Worm (Caenorhabditis elegans): ENCODE results near the gene cutl-5.

The cutl-5 gene

DNA sequence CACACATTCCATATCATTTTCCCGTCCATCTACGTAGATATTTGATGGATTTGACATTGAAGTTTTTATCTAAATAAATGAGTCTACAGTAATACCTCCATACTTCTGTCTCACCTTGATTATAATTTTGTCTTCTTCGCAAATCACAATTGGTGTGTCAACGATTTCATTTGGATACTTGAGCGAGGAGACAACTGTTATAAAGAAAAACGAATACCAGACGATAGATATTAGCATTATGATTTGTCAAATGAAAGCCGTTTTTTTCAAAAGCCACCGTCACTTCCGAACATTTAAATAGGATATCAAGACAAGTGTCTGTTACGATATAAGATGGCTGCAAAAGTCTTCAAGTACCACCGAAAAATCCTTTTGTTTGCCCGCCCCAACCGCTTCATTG, at the start of gene cutl-5:
TSS of gene cutl-5 (minus strand) at position 269 of the 400 bp plus-strand sequence.
- no peak for TF ChIP-seq tab-1 (GFP tag; IDR thresholded peaks at IDR 0.05)
- TF ChIP-seq ztf-23 (GFP tag; IDR thresholded peaks at IDR 0.05), result no peak
- no peak for TF ChIP-seq ztf-29 (GFP tag; IDR thresholded peaks at IDR 0.05)
- no peak for TF ChIP-seq ref-1 (GFP tag; conservative IDR thresholded peaks at IDR 0.05)
- TF ChIP-seq klf-2 (GFP tag; conservative IDR thresholded peaks at IDR 0.05), result no peak
- no peak for TF ChIP-seq med-1 (GFP tag; optimal IDR thresholded peaks at IDR 0.05; ENCODE audit: insufficient read depth)
- TF ChIP-seq flt-1 (GFP tag; IDR thresholded peaks at IDR 0.05), result no peak
- TF ChIP-seq T22C8.4 (GFP tag; IDR thresholded peaks at IDR 0.05), result no peak
- no peak for TF ChIP-seq cog-1 (tag; optimal IDR thresholded peaks at IDR 0.05)

DNA sequence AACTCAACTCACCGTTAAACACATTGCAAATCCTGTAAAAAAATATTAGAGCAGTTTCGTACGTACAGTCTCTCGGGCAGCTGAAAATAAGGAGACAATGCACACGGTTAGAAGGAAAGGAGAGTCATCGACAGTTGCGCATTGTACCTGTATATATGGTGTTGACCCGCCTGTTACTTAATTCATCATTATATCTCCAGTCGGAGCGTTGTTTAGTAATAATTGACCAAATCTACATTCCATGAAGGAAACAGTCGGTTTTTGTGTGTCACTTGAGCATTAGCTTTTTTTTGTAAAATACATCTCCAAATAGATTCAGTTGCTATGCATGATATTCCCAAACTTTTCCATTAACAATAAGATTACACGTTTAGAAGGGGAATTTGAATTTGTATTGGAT, 45.8 kb upstream of the cutl-5 start, which contains the start of gene C27H5.12:
TSS of gene C27H5.12 (minus strand) at position 101 of the 400 bp plus-strand sequence.
- no peak for TF ChIP-seq med-1 (GFP tag; optimal IDR thresholded peaks at IDR 0.05; ENCODE audit: insufficient read depth)
- no peak for TF ChIP-seq ztf-23 (GFP tag; IDR thresholded peaks at IDR 0.05)
- TF ChIP-seq T22C8.4 (GFP tag; IDR thresholded peaks at IDR 0.05), result no peak
- TF ChIP-seq flt-1 (GFP tag; IDR thresholded peaks at IDR 0.05), result no peak
- no peak for TF ChIP-seq cog-1 (tag; optimal IDR thresholded peaks at IDR 0.05)
- no peak for TF ChIP-seq ztf-29 (GFP tag; IDR thresholded peaks at IDR 0.05)
- no peak for TF ChIP-seq klf-2 (GFP tag; conservative IDR thresholded peaks at IDR 0.05)
- TF ChIP-seq ref-1 (GFP tag; conservative IDR thresholded peaks at IDR 0.05), result no peak
- no peak for TF ChIP-seq tab-1 (GFP tag; IDR thresholded peaks at IDR 0.05)

DNA sequence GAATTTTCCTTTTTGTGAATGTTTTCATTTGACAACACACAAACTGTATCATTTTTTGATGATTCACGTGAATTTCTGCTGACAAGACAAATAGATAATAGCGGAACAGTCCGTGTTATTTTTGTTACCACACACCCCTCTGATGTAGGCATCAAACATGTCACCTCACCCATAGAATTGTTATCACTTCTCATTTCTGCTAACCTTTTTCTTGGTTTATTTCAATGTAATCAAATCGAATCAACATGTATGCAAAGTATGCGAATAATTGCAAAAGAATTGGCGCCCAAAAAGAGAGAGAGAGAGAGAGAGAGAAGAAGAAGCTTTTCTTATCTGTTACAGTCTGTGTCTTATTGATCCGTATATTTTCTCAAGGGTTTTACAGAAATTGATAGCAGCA, 41.7 kb upstream of the cutl-5 start:
- TF ChIP-seq cog-1 (tag; optimal IDR thresholded peaks at IDR 0.05) (no peak), ztf-29 (GFP tag; IDR thresholded peaks at IDR 0.05) (no peak), klf-2 (GFP tag; conservative IDR thresholded peaks at IDR 0.05) (no peak), med-1 (GFP tag; optimal IDR thresholded peaks at IDR 0.05; ENCODE audit: insufficient read depth) (no peak), T22C8.4 (GFP tag; IDR thresholded peaks at IDR 0.05) (no peak), ref-1 (GFP tag; conservative IDR thresholded peaks at IDR 0.05) (no peak), tab-1 (GFP tag; IDR thresholded peaks at IDR 0.05) (no peak), ztf-23 (GFP tag; IDR thresholded peaks at IDR 0.05) (no peak), flt-1 (GFP tag; IDR thresholded peaks at IDR 0.05) (no peak)

DNA sequence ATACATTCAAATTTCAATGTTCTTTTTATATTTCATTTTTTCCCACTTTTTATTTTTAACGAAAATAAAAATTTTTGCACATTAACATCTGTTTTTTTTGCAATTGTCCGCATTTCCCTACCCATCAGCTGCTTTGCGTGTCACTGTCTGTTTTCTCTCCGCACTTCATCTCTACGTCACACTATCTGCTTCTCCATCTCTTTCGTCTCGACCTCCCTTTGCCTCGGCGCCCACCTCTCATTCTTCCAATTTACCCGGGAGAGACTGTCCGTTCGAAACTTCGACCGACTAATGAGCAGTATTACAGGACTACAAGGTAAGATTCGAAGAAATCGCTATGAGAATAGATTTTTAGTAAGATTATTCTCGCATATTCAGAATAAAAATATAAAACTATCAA, 39.7 kb upstream of the cutl-5 start, which contains the start of gene C27H5.2:
TSS of gene C27H5.2 (plus strand) at position 190 of the 400 bp plus-strand sequence.
- TF ChIP-seq ref-1 (GFP tag; conservative IDR thresholded peaks at IDR 0.05) (no peak), flt-1 (GFP tag; IDR thresholded peaks at IDR 0.05) (no peak), ztf-29 (GFP tag; IDR thresholded peaks at IDR 0.05) (no peak), klf-2 (GFP tag; conservative IDR thresholded peaks at IDR 0.05) (no peak), tab-1 (GFP tag; IDR thresholded peaks at IDR 0.05) (no peak), T22C8.4 (GFP tag; IDR thresholded peaks at IDR 0.05) (no peak), med-1 (GFP tag; optimal IDR thresholded peaks at IDR 0.05; ENCODE audit: insufficient read depth) (no peak), ztf-23 (GFP tag; IDR thresholded peaks at IDR 0.05) (no peak), cog-1 (tag; optimal IDR thresholded peaks at IDR 0.05) (no peak)

DNA sequence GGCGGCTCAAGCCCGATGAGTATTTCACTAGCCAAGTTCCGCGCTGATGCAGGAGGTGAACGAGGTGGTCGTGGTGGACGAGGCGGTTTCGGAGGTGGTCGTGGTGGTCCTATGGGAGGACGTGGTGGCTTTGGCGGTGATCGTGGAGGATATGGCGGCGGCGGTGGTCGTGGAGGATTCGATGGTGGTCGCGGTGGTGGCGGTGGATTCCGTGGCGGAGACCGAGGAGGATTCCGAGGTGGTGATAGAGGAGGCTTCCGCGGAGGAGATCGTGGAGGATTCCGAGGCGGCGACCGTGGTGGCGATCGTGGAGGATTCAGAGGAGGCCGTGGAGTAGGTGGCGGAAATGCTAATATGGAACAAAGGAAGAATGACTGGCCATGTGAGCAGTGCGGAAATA, 39.0 kb upstream of the cutl-5 start:
- TF ChIP-seq ztf-23 (GFP tag; IDR thresholded peaks at IDR 0.05), result no peak
- no peak for TF ChIP-seq ztf-29 (GFP tag; IDR thresholded peaks at IDR 0.05)
- no peak for TF ChIP-seq ref-1 (GFP tag; conservative IDR thresholded peaks at IDR 0.05)
- TF ChIP-seq T22C8.4 (GFP tag; IDR thresholded peaks at IDR 0.05), result no peak
- TF ChIP-seq cog-1 (tag; optimal IDR thresholded peaks at IDR 0.05), result no peak
- TF ChIP-seq med-1 (GFP tag; optimal IDR thresholded peaks at IDR 0.05; ENCODE audit: insufficient read depth), result no peak
- no peak for TF ChIP-seq klf-2 (GFP tag; conservative IDR thresholded peaks at IDR 0.05)
- no peak for TF ChIP-seq flt-1 (GFP tag; IDR thresholded peaks at IDR 0.05)
- TF ChIP-seq tab-1 (GFP tag; IDR thresholded peaks at IDR 0.05), result no peak

DNA sequence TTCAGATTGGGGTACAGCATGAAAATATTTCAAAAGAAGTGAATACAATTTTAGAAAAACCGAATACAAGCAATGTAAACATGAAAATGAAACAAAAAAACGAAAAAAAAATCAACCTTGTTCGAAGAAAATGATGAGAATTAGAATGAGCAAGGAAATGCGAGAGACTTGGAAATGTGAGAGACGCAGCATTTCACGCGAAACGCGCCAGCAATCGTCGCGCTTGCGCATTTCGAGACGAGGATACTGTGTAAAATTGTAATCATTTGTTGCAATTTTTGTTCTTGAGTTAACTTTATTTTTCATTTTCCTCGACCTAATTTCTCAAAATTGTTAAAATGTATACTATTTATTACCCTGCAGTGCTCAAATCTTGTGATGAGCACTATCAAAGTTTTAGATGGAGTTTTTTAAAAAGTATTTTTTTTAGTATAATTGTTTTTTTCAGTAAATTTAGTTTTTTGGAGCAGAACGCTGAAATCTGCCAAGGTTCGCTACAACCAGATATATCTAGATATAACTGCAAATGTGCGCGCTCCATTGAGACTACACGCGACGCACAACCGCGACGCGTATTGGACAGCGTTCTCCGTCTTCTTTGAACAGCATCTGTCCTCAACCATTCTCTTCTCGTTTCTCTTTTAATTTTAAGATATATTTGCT, 36.4 kb upstream of the cutl-5 start, which contains the start of gene fust-1:
TSS of gene fust-1 (plus strand) at position 613 of the 663 bp plus-strand sequence.
- TF ChIP-seq ztf-23 (GFP tag; IDR thresholded peaks at IDR 0.05) (peak; percentile 87), ztf-29 (GFP tag; IDR thresholded peaks at IDR 0.05) (no peak), med-1 (GFP tag; optimal IDR thresholded peaks at IDR 0.05; ENCODE audit: insufficient read depth) (peak; percentile 56), ref-1 (GFP tag; conservative IDR thresholded peaks at IDR 0.05) (no peak), flt-1 (GFP tag; IDR thresholded peaks at IDR 0.05) (peak; percentile 84), tab-1 (GFP tag; IDR thresholded peaks at IDR 0.05) (peak; percentile 72; the same call in 1 of the 2 replicates), T22C8.4 (GFP tag; IDR thresholded peaks at IDR 0.05) (no peak), cog-1 (tag; optimal IDR thresholded peaks at IDR 0.05) (peak; percentile 94), klf-2 (GFP tag; conservative IDR thresholded peaks at IDR 0.05) (peak; percentile 69; the same call in 1 of the 2 replicates)

DNA sequence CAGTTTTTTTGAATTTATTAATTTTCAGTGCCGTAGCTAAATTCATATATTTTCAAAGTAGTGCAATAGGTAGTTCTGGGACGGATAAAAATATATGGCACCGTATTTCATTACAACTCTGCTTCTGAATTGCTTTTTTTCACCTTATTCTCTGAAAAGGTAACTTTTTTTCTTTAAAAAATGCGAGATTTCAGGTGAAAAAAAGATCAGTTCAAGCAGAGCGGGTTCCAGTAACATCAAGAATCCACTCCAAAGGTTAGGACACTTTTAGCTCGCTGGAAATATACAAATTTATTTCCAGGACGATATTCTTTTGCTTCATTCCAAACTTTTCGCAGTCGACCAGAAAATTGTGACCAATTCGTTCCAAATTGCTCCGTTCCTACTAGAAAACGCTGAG, 32.4 kb upstream of the cutl-5 start, which contains the start of gene T07F8.1:
TSS of gene T07F8.1 (plus strand) at position 301 of the 400 bp plus-strand sequence.
- TF ChIP-seq T22C8.4 (GFP tag; IDR thresholded peaks at IDR 0.05) (no peak), klf-2 (GFP tag; conservative IDR thresholded peaks at IDR 0.05) (no peak), med-1 (GFP tag; optimal IDR thresholded peaks at IDR 0.05; ENCODE audit: insufficient read depth) (no peak)

DNA sequence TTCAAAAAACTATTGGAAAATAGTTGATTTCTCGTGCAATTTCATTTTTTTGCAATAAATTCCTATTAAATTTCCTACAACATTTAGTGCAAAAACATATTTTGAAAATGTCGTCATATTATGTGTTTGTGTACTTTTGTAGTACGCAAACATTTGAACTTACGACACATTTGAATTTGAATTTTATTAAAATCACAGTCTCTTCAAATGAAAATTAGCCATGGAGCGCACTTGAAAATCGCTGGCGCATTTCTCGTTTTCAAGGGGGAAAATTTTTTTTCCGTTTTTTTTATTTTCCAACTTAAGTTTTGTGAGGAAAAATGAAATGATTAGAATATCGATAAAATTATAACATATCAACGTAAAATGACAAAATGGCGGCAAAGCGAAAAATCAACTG, 31.8 kb upstream of the cutl-5 start:
- TF ChIP-seq klf-2 (GFP tag; conservative IDR thresholded peaks at IDR 0.05), result no peak
- TF ChIP-seq tab-1 (GFP tag; IDR thresholded peaks at IDR 0.05), result no peak
- TF ChIP-seq med-1 (GFP tag; optimal IDR thresholded peaks at IDR 0.05; ENCODE audit: insufficient read depth), result no peak
- TF ChIP-seq ztf-23 (GFP tag; IDR thresholded peaks at IDR 0.05), result no peak
- no peak for TF ChIP-seq flt-1 (GFP tag; IDR thresholded peaks at IDR 0.05)
- TF ChIP-seq ref-1 (GFP tag; conservative IDR thresholded peaks at IDR 0.05), result no peak
- no peak for TF ChIP-seq cog-1 (tag; optimal IDR thresholded peaks at IDR 0.05)
- no peak for TF ChIP-seq T22C8.4 (GFP tag; IDR thresholded peaks at IDR 0.05)
- no peak for TF ChIP-seq ztf-29 (GFP tag; IDR thresholded peaks at IDR 0.05)

DNA sequence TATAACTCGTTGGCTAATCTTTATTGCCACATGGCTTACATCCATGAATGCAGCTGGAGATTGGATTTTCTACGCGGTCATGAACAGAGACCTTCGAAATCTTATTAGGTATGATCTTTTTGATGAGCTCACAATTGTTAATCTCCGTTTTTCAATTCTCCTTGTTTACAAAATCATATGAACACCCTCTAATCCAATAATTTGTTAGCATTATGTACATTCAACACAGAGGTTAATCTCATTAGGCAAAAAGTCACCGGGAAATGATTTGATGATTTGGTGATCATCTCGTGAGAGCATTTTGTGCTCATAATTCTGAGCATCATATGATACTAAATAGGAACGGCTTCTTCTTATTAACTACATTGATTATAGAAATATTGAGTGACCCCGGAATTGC, 30.5 kb upstream of the cutl-5 start:
- no peak for TF ChIP-seq T22C8.4 (GFP tag; IDR thresholded peaks at IDR 0.05)
- TF ChIP-seq flt-1 (GFP tag; IDR thresholded peaks at IDR 0.05), result no peak
- TF ChIP-seq klf-2 (GFP tag; conservative IDR thresholded peaks at IDR 0.05), result no peak
- TF ChIP-seq ref-1 (GFP tag; conservative IDR thresholded peaks at IDR 0.05), result no peak
- no peak for TF ChIP-seq tab-1 (GFP tag; IDR thresholded peaks at IDR 0.05)
- TF ChIP-seq med-1 (GFP tag; optimal IDR thresholded peaks at IDR 0.05; ENCODE audit: insufficient read depth), result no peak
- no peak for TF ChIP-seq ztf-23 (GFP tag; IDR thresholded peaks at IDR 0.05)
- no peak for TF ChIP-seq ztf-29 (GFP tag; IDR thresholded peaks at IDR 0.05)

Measured in whole organism, midembryonic.